Worm (Caenorhabditis elegans): ENCODE data around the gene faah-2.

DNA sequence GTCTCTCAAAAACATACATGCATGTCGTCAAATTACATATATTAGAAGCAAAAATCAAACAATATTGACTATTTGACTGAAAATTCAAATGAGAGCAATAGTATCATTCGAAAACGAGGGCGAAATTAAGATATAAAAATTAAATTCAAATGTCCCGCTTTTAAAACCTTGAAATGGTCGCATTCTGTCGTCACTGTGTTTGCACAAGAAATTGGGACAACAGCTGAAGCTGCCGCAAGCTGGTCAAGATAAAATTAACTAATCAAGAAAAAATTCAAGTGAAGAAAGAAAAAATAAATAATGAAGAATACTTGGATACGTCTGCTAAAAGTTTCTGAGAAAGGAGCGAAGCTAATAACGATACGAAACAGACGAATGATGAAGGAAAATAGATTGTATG, 39.6 kb upstream of the faah-2 start:
- TF ChIP-seq dao-5 (tag; optimal IDR thresholded peaks at IDR 0.05) = no peak
- no peak for TF ChIP-seq W03F9.2 (tag; optimal IDR thresholded peaks at IDR 0.05)
